Worm (Caenorhabditis elegans) whole organism, L1 larva: ENCODE data around the gene nhr-177.

Source experiments
- C16A3.4 ChIP-seq: fragments of 150-350 bp; optimal IDR thresholded peaks from 2 replicates; lab custom pipeline; 2014; ENCODE audit warnings: missing biosample characterization, missing genetic modification characterization
- F16B12.6 ChIP-seq: fragments of 150-350 bp; optimal IDR thresholded peaks from 2 replicates; lab custom pipeline; 2014; ENCODE audit warnings: missing biosample characterization, missing genetic modification characterization
- Y116A8C.19 ChIP-seq: sonication (generic microtip); optimal IDR thresholded peaks from 2 replicates; lab custom pipeline; 2016; ENCODE audit warnings: missing compliant biosample characterization, missing genetic modification characterization, borderline replicate concordance
- alr-1 ChIP-seq: fragments of 200-800 bp; sonication (Bioruptor generic); optimal IDR thresholded peaks from 2 replicates; lab custom pipeline; 2018; ENCODE audit warnings: borderline replicate concordance, mild to moderate bottlenecking, missing genetic modification characterization, missing compliant biosample characterization
- blmp-1 ChIP-seq: fragments of 150-350 bp; optimal IDR thresholded peaks from 2 replicates; lab custom pipeline; 2014; ENCODE audit warnings: missing biosample characterization, missing genetic modification characterization
- ceh-63 ChIP-seq: fragments of 200-800 bp; sonication (Bioruptor generic); optimal IDR thresholded peaks from 2 replicates; lab custom pipeline; 2018; ENCODE audit warnings: mild to moderate bottlenecking, missing genetic modification characterization, missing compliant biosample characterization
- ceh-8 ChIP-seq: fragments of 200-800 bp; sonication (Bioruptor generic); optimal IDR thresholded peaks from 2 replicates; lab custom pipeline; 2018; ENCODE audit warnings: mild to moderate bottlenecking, missing genetic modification characterization, moderate library complexity, missing compliant biosample characterization
- ceh-88 ChIP-seq: fragments of 200-800 bp; sonication (Bioruptor generic); IDR thresholded peaks from 2 replicates; pipeline ENCODE4 v1.3.6; 2022; ENCODE audit warnings: missing genetic modification characterization, missing compliant biosample characterization
- efl-1 ChIP-seq, 4 experiments: fragments of 150-350 bp; optimal IDR thresholded peaks in 3 of 4; peaks in 1 of 4; 1 replicate in 1 of 4; 2 replicates in 3 of 4; lab custom pipeline; 2014; ENCODE audit warnings: missing biosample characterization in 2 of 4, missing genetic modification characterization in 2 of 4, missing genetic modification reagents in 2 of 4
- efl-3 ChIP-seq: fragments of 200-800 bp; sonication (Bioruptor generic); optimal IDR thresholded peaks from 2 replicates; lab custom pipeline; 2018; ENCODE audit warnings: mild to moderate bottlenecking, missing genetic modification characterization, missing compliant biosample characterization
- elt-3 ChIP-seq, 6 experiments: fragments of 150-350 bp in 1 of 6; sonication (generic microtip); optimal IDR thresholded peaks; 2 replicates each; lab custom pipeline; 2017 to 2018; ENCODE audit warnings: missing biosample characterization in 6 of 6, missing genetic modification characterization in 6 of 6, inconsistent platforms in 1 of 6
- ets-5 ChIP-seq: fragments of 200-800 bp; sonication (Bioruptor generic); IDR thresholded peaks from 2 replicates; pipeline ENCODE4 v1.3.6; 2022; ENCODE audit warnings: missing genetic modification characterization, missing compliant biosample characterization
- fkh-10 ChIP-seq: sonication (generic microtip); optimal IDR thresholded peaks from 2 replicates; lab custom pipeline; 2017; ENCODE audit warnings: missing biosample characterization, missing genetic modification reagents, missing genetic modification characterization
- fkh-4 ChIP-seq: sonication (generic microtip); optimal IDR thresholded peaks from 2 replicates; lab custom pipeline; 2016; ENCODE audit warnings: missing compliant biosample characterization, missing genetic modification characterization, borderline replicate concordance
- fos-1 ChIP-seq: fragments of 150-350 bp; optimal IDR thresholded peaks from 2 replicates; lab custom pipeline; 2014; ENCODE audit warnings: missing biosample characterization, missing genetic modification characterization
- irx-1 ChIP-seq: sonication (generic microtip); optimal IDR thresholded peaks from 2 replicates; lab custom pipeline; 2016; ENCODE audit warnings: missing genetic modification characterization, missing compliant biosample characterization
- isw-1 ChIP-seq: fragments of 200-800 bp; sonication (Bioruptor generic); IDR thresholded peaks from 2 replicates; pipeline ENCODE4 v1.3.6; 2022; ENCODE audit warnings: missing genetic modification characterization, missing compliant biosample characterization
- lin-14 ChIP-seq: fragments of 200-800 bp; sonication (Bioruptor generic); optimal IDR thresholded peaks from 2 replicates; lab custom pipeline; 2018; ENCODE audit warnings: mild to moderate bottlenecking, missing genetic modification characterization, moderate library complexity, missing compliant biosample characterization
- lin-35 ChIP-seq, 2 experiments: fragments of 150-350 bp; optimal IDR thresholded peaks; 2 replicates each; lab custom pipeline; 2014; ENCODE audit warnings: missing biosample characterization in 2 of 2, missing genetic modification characterization in 2 of 2, missing genetic modification reagents in 2 of 2
- lir-3 ChIP-seq: sonication (generic microtip); optimal IDR thresholded peaks from 2 replicates; lab custom pipeline; 2016; ENCODE audit warnings: mild to moderate bottlenecking, missing genetic modification characterization, moderate library complexity, missing compliant biosample characterization; ENCODE audit not compliant: poor library complexity
- mab-9 ChIP-seq: fragments of 200-800 bp; sonication (Bioruptor generic); IDR thresholded peaks from 2 replicates; pipeline ENCODE4 v1.3.6; 2022; ENCODE audit warnings: missing genetic modification reagents, missing genetic modification characterization, missing compliant biosample characterization
- mdl-1 ChIP-seq, 2 experiments: fragments of 150-350 bp; optimal IDR thresholded peaks; 2 replicates each; lab custom pipeline; 2014 to 2017; ENCODE audit warnings: missing biosample characterization in 2 of 2, missing genetic modification characterization in 2 of 2, inconsistent platforms in 1 of 2
- mep-1 ChIP-seq: fragments of 150-350 bp; optimal IDR thresholded peaks from 2 replicates; lab custom pipeline; 2014; ENCODE audit warnings: missing biosample characterization, missing genetic modification characterization
- nhr-19 ChIP-seq: fragments of 200-800 bp; sonication (Bioruptor generic); conservative IDR thresholded peaks from 2 replicates; pipeline ENCODE4 v1.3.6; 2022; ENCODE audit warnings: missing genetic modification characterization, missing compliant biosample characterization
- nhr-237 ChIP-seq: fragments of 150-350 bp; optimal IDR thresholded peaks from 2 replicates; lab custom pipeline; 2014; ENCODE audit warnings: missing biosample characterization, missing genetic modification characterization
- nhr-47 ChIP-seq: sonication (generic microtip); optimal IDR thresholded peaks from 2 replicates; lab custom pipeline; 2016; ENCODE audit warnings: mild to moderate bottlenecking, missing genetic modification characterization, moderate library complexity, missing compliant biosample characterization
- nhr-71 ChIP-seq: sonication (generic microtip); optimal IDR thresholded peaks from 2 replicates; lab custom pipeline; 2016; ENCODE audit warnings: mild to moderate bottlenecking, missing genetic modification characterization, moderate library complexity, missing compliant biosample characterization
- nhr-76 ChIP-seq: sonication (generic microtip); optimal IDR thresholded peaks from 2 replicates; lab custom pipeline; 2017; ENCODE audit warnings: missing biosample characterization, missing genetic modification characterization
- nhr-77 ChIP-seq: fragments of 150-350 bp; optimal IDR thresholded peaks from 2 replicates; lab custom pipeline; 2014; ENCODE audit warnings: missing biosample characterization, missing genetic modification characterization
- pax-3 ChIP-seq: fragments of 200-800 bp; sonication (Bioruptor generic); optimal IDR thresholded peaks from 2 replicates; lab custom pipeline; 2018; ENCODE audit warnings: mild to moderate bottlenecking, missing genetic modification characterization, moderate library complexity, missing compliant biosample characterization
- pqm-1 ChIP-seq: sonication (generic microtip); optimal IDR thresholded peaks from 3 replicates; lab custom pipeline; 2017; ENCODE audit warnings: missing biosample characterization, missing genetic modification characterization
- rnt-1 ChIP-seq: sonication (generic microtip); optimal IDR thresholded peaks from 2 replicates; lab custom pipeline; 2016; ENCODE audit warnings: mild to moderate bottlenecking, missing genetic modification characterization, moderate library complexity, missing compliant biosample characterization
- skn-1 ChIP-seq: fragments of 150-350 bp; optimal IDR thresholded peaks from 2 replicates; lab custom pipeline; 2014; ENCODE audit warnings: missing biosample characterization, missing genetic modification characterization
- snpc-4 ChIP-seq: fragments of 150-350 bp; optimal IDR thresholded peaks from 2 replicates; lab custom pipeline; 2014; ENCODE audit warnings: missing biosample characterization, missing genetic modification characterization
- sptf-1 ChIP-seq: fragments of 150-350 bp; optimal IDR thresholded peaks from 2 replicates; lab custom pipeline; 2014; ENCODE audit warnings: missing biosample characterization, missing genetic modification characterization
- sup-37 ChIP-seq: fragments of 200-800 bp; sonication (Bioruptor generic); optimal IDR thresholded peaks from 2 replicates; lab custom pipeline; 2018; ENCODE audit warnings: mild to moderate bottlenecking, missing genetic modification characterization, missing compliant biosample characterization
- tbx-2 ChIP-seq: sonication (generic microtip); optimal IDR thresholded peaks from 2 replicates; lab custom pipeline; 2016; ENCODE audit warnings: missing genetic modification characterization, missing compliant biosample characterization
- unc-30 ChIP-seq: sonication (generic microtip); optimal IDR thresholded peaks from 2 replicates; lab custom pipeline; 2017; ENCODE audit warnings: missing biosample characterization, missing genetic modification characterization
- unc-86 ChIP-seq: sonication (generic microtip); optimal IDR thresholded peaks from 2 replicates; lab custom pipeline; 2016; ENCODE audit warnings: missing genetic modification characterization, missing compliant biosample characterization
- unc-98 ChIP-seq: fragments of 200-800 bp; sonication (Bioruptor generic); IDR thresholded peaks from 2 replicates; pipeline ENCODE4 v1.3.6; 2022; ENCODE audit warnings: missing genetic modification characterization, missing compliant biosample characterization
- xbp-1 ChIP-seq: sonication (generic microtip); optimal IDR thresholded peaks from 2 replicates; lab custom pipeline; 2016; ENCODE audit warnings: missing genetic modification characterization, missing compliant biosample characterization
- ztf-4 ChIP-seq: fragments of 150-350 bp; optimal IDR thresholded peaks from 2 replicates; lab custom pipeline; 2014; ENCODE audit warnings: missing biosample characterization, missing genetic modification characterization

The nhr-177 gene

ce11 chrV:1614726-1615125, 4.7 kb downstream of the nhr-177 start, which contains the start of gene srbc-41:
Gene srbc-41 (minus strand): TSS chrV:1614826.
- TF ChIP-seq mep-1 (tag; lab: Kevin White, UChicago) (no peak), pqm-1 (tag; lab: Kevin White, UChicago) (no peak), ceh-88 (GFP tag; lab: Robert Waterston, UW) (no peak), elt-3 (tag; optimal IDR thresholded peaks at IDR 0.05; lab: Kevin White, UChicago) (no peak), lin-14 (GFP tag; lab: Kevin White, UChicago) (no peak), nhr-71 (tag; lab: Kevin White, UChicago) (no peak), mdl-1 (tag; optimal IDR thresholded peaks at IDR 0.05; lab: Kevin White, UChicago) (no peak), pax-3 (tag; lab: Kevin White, UChicago) (no peak), ztf-4 (no peak), mab-9 (no peak)

ce11 chrV:1618760-1619159, 8.7 kb downstream of the nhr-177 start, which contains the start of gene nhr-179:
Gene nhr-179 (minus strand): TSS chrV:1618860.
- TF ChIP-seq ceh-63 (GFP tag; lab: Kevin White, UChicago) (no peak), unc-30 (tag; lab: Kevin White, UChicago) (no peak), fos-1 (no peak), tbx-2 (no peak), F16B12.6 (no peak), alr-1 (no peak), sptf-1 (no peak), nhr-19 (GFP tag; lab: Robert Waterston, UW) (no peak), lin-35 (GFP tag; optimal IDR thresholded peaks at IDR 0.05; lab: Kevin White, UChicago) (no peak), efl-3 (GFP tag; lab: Kevin White, UChicago) (no peak), lir-3 (no peak), isw-1 (GFP tag; lab: Robert Waterston, UW) (no peak), irx-1 (no peak), unc-98 (no peak), nhr-76 (tag; lab: Kevin White, UChicago) (no peak), nhr-237 (tag; lab: Kevin White, UChicago) (no peak), ets-5 (GFP tag; lab: Robert Waterston, UW) (no peak), nhr-47 (tag; lab: Kevin White, UChicago) (no peak), Y116A8C.19 (tag; lab: Kevin White, UChicago) (no peak), blmp-1 (tag; lab: Kevin White, UChicago) (no peak)

ce11 chrV:1620537-1620936, 10.5 kb downstream of the nhr-177 start:
- TF ChIP-seq rnt-1 (tag; lab: Kevin White, UChicago) (no peak), snpc-4 (tag; lab: Kevin White, UChicago) (no peak), sup-37 (GFP tag; lab: Kevin White, UChicago) (no peak), fkh-10 (no peak), sptf-1 (no peak), nhr-77 (no peak), C16A3.4 (tag; lab: Kevin White, UChicago) (no peak), ceh-8 (no peak), xbp-1 (no peak), lir-3 (no peak), lin-35 (GFP tag; optimal IDR thresholded peaks at IDR 0.05; lab: Kevin White, UChicago) (no peak), fos-1 (no peak), fkh-4 (no peak), lin-14 (GFP tag; lab: Kevin White, UChicago) (no peak), efl-1 (optimal IDR thresholded peaks at IDR 0.05; lab: Kevin White, UChicago) (no peak), efl-1 (GFP tag; optimal IDR thresholded peaks at IDR 0.05 in 1 of 2; lab: Kevin White, UChicago) (no peak), skn-1 (no peak), ztf-4 (no peak), unc-86 (tag; lab: Kevin White, UChicago) (no peak)
